Fruit fly (Drosophila melanogaster): ENCODE results near the gene CG4459.
A peak's percentile ranks its signal among the peaks of the same experiment; 100 is the strongest.

Gene CG4459

dm6 chr3R:19888156-19888784, 40.2 kb downstream of the CG4459 start, which contains the start of gene ninaE:
Gene ninaE, minus strand, starts transcription at chr3R:19888206.
- no peak for TF ChIP-seq CG17801 (GFP tag; optimal IDR thresholded peaks at IDR 0.05; ENCODE audit: partially characterized antibody)

DNA sequence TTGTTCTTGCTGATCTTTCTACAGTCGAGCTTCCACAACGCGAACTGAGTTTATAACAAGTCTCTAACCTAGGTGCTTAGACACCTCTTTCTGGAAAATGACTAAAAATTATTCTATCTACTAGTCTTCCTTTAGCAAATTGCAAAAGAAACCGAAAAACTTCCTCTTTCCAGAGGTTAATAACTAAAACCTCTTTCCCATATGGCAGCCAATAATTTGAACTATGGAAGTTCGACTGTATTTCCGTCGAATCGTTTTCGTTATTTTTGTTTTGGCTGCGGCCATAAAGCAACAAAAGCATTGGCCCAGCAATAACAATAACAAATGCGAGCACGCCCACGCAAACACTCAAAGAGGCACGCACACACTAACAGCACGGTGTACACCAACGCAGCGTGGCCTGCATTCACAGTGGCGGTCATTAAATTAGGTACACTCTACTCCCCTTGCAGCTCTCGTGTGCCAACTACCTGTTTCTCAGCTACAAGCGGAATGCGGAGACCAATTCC, 48.0 kb downstream of the CG4459 start:
- TF ChIP-seq CG17801 (GFP tag; optimal IDR thresholded peaks at IDR 0.05; ENCODE audit: partially characterized antibody), result peak; percentile 84

DNA sequence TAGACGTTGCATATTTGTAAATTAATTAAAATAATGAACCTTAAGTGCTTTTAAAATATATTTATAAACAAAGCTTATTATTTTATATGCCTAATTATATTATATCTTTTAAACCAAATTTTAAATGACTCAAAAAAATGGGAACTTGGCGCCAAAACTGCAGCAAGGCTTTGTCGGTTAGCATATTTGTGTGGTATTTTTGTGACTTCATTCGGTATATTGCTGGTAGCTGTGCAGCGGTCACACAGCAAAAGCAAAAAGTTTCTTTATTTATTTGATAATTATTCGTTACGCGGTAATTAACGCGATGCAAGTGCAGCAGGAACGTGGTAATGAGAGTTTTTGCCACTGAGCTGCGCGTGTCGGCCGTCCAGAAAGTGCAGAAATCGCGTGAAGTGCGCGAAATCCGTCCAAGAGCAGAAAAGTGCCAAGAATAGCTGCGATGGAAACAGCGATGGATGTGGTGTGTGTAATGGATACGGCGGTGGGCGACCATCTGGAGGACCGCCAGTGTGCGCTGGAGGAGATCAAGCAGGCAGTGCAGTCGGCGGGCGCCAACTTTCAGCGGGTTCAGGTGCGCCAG, 48.9 kb downstream of the CG4459 start, which contains the start of gene Ask1:
TSS of gene Ask1 (plus strand) at position 250 of the 583 bp plus-strand sequence.
- no peak for TF ChIP-seq CG17801 (GFP tag; optimal IDR thresholded peaks at IDR 0.05; ENCODE audit: partially characterized antibody)

dm6 chr3R:19877427-19878076, 50.9 kb downstream of the CG4459 start, which contains the start of the genes CG17186 and Arc42:
Gene CG17186, minus strand, starts transcription at chr3R:19877514.
Gene Arc42, plus strand, starts transcription at chr3R:19877737.
- peak; percentile 33 for TF ChIP-seq CG17801 (GFP tag; optimal IDR thresholded peaks at IDR 0.05; ENCODE audit: partially characterized antibody)

Measured in ovary, adult (tissue).